Worm (Caenorhabditis elegans) whole organism, L1 larva: ENCODE measurements around the gene C25H3.3.

Experiments used
- ama-1 ChIP-seq: fragments of 150-350 bp; optimal IDR thresholded peaks from 2 replicates; lab custom pipeline; 2014
- ceh-8 ChIP-seq: fragments of 200-800 bp; sonication (Bioruptor generic); optimal IDR thresholded peaks from 2 replicates; lab custom pipeline; 2018; ENCODE audit warnings: mild to moderate bottlenecking, missing genetic modification characterization, moderate library complexity, missing compliant biosample characterization
- ces-1 ChIP-seq: fragments of 150-350 bp; optimal IDR thresholded peaks from 2 replicates; lab custom pipeline; 2014; ENCODE audit warnings: missing biosample characterization, missing genetic modification reagents, missing genetic modification characterization
- dpl-1 ChIP-seq, 3 experiments: fragments of 150-350 bp in 2 of 3; sonication (generic microtip) in 1 of 3; optimal IDR thresholded peaks; 2 replicates each; lab custom pipeline; 2014 to 2017; ENCODE audit warnings: missing biosample characterization in 3 of 3, missing genetic modification characterization in 3 of 3, missing genetic modification reagents in 3 of 3
- efl-1 ChIP-seq, 4 experiments: fragments of 150-350 bp; optimal IDR thresholded peaks in 3 of 4; peaks in 1 of 4; 1 replicate in 1 of 4; 2 replicates in 3 of 4; lab custom pipeline; 2014; ENCODE audit warnings: missing biosample characterization in 2 of 4, missing genetic modification characterization in 2 of 4, missing genetic modification reagents in 2 of 4
- elt-2 ChIP-seq: sonication (generic microtip); optimal IDR thresholded peaks from 2 replicates; lab custom pipeline; 2016; ENCODE audit warnings: missing genetic modification characterization, mild to moderate bottlenecking, inconsistent platforms, missing compliant biosample characterization, missing genetic modification reagents
- fkh-4 ChIP-seq: sonication (generic microtip); optimal IDR thresholded peaks from 2 replicates; lab custom pipeline; 2016; ENCODE audit warnings: missing compliant biosample characterization, missing genetic modification characterization, borderline replicate concordance
- grh-1 ChIP-seq: fragments of 200-800 bp; sonication (Bioruptor generic); IDR thresholded peaks from 2 replicates; pipeline ENCODE4 v1.3.6; 2022; ENCODE audit warnings: missing genetic modification reagents, missing genetic modification characterization, missing compliant biosample characterization
- hlh-4 ChIP-seq: sonication (generic microtip); optimal IDR thresholded peaks from 2 replicates; lab custom pipeline; 2016; ENCODE audit warnings: mild to moderate bottlenecking, missing genetic modification characterization, missing compliant biosample characterization
- jun-1 ChIP-seq: fragments of 150-350 bp; optimal IDR thresholded peaks from 2 replicates; lab custom pipeline; 2014; ENCODE audit warnings: missing biosample characterization, missing genetic modification reagents, missing genetic modification characterization
- lin-14 ChIP-seq: fragments of 200-800 bp; sonication (Bioruptor generic); optimal IDR thresholded peaks from 2 replicates; lab custom pipeline; 2018; ENCODE audit warnings: mild to moderate bottlenecking, missing genetic modification characterization, moderate library complexity, missing compliant biosample characterization
- lin-35 ChIP-seq, 2 experiments: fragments of 150-350 bp; optimal IDR thresholded peaks; 2 replicates each; lab custom pipeline; 2014; ENCODE audit warnings: missing biosample characterization in 2 of 2, missing genetic modification characterization in 2 of 2, missing genetic modification reagents in 2 of 2
- lin-39 ChIP-seq: fragments of 150-350 bp; optimal IDR thresholded peaks from 2 replicates; lab custom pipeline; 2014; ENCODE audit warnings: missing biosample characterization, missing genetic modification reagents, missing genetic modification characterization
- lir-3 ChIP-seq: sonication (generic microtip); optimal IDR thresholded peaks from 2 replicates; lab custom pipeline; 2016; ENCODE audit warnings: mild to moderate bottlenecking, missing genetic modification characterization, moderate library complexity, missing compliant biosample characterization; ENCODE audit not compliant: poor library complexity
- lsy-2 ChIP-seq, 2 experiments: fragments of 150-350 bp; optimal IDR thresholded peaks; 2 replicates each; lab custom pipeline; 2014; ENCODE audit warnings: missing biosample characterization in 2 of 2, missing genetic modification characterization in 2 of 2
- mdl-1 ChIP-seq, 2 experiments: fragments of 150-350 bp; optimal IDR thresholded peaks; 2 replicates each; lab custom pipeline; 2014 to 2017; ENCODE audit warnings: missing biosample characterization in 2 of 2, missing genetic modification characterization in 2 of 2, inconsistent platforms in 1 of 2
- nhr-11 ChIP-seq: fragments of 150-350 bp; optimal IDR thresholded peaks from 2 replicates; lab custom pipeline; 2014; ENCODE audit warnings: missing biosample characterization, missing genetic modification characterization
- nhr-19 ChIP-seq: fragments of 200-800 bp; sonication (Bioruptor generic); conservative IDR thresholded peaks from 2 replicates; pipeline ENCODE4 v1.3.6; 2022; ENCODE audit warnings: missing genetic modification characterization, missing compliant biosample characterization
- nhr-28 ChIP-seq: fragments of 150-350 bp; optimal IDR thresholded peaks from 2 replicates; lab custom pipeline; 2014; ENCODE audit warnings: missing biosample characterization, missing genetic modification characterization
- nhr-77 ChIP-seq: fragments of 150-350 bp; optimal IDR thresholded peaks from 2 replicates; lab custom pipeline; 2014; ENCODE audit warnings: missing biosample characterization, missing genetic modification characterization
- nhr-85 ChIP-seq: sonication (generic microtip); peaks from one replicate; lab custom pipeline; 2016; ENCODE audit warnings: missing genetic modification characterization, inconsistent platforms, missing compliant biosample characterization
- skn-1 ChIP-seq: fragments of 150-350 bp; optimal IDR thresholded peaks from 2 replicates; lab custom pipeline; 2014; ENCODE audit warnings: missing biosample characterization, missing genetic modification characterization
- snu-23 ChIP-seq: sonication (generic microtip); optimal IDR thresholded peaks from 2 replicates; lab custom pipeline; 2016; ENCODE audit warnings: missing genetic modification characterization, missing compliant biosample characterization
- unc-98 ChIP-seq: fragments of 200-800 bp; sonication (Bioruptor generic); IDR thresholded peaks from 2 replicates; pipeline ENCODE4 v1.3.6; 2022; ENCODE audit warnings: missing genetic modification characterization, missing compliant biosample characterization
- vab-15 ChIP-seq: sonication (generic microtip); optimal IDR thresholded peaks from 2 replicates; lab custom pipeline; 2017; ENCODE audit warnings: missing genotype, mild to moderate bottlenecking, missing genetic modification characterization, missing compliant biosample characterization

The C25H3.3 gene

DNA sequence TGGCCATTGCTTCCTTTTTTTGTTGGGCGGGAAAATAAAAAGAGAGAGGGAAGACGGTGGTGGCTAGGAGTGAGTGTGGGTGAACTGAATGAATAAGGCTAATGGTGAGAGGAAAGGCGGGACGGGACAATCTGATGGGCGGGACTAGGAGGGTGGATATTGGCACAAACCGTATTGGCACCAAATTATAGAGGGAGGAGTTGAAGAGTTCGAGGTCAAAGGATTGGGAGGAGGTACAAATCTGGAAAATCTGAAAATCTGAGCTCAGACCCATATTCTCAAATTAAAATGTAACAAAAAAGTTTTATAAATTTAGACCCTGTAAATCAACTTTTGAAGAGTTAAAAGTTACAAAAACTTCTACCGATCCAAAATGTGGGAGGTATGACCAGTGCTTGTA, 44.8 kb downstream of the C25H3.3 start, which contains the start of gene hlh-14:
hlh-14 (minus strand) TSS at position 101 of the 400 bp plus-strand sequence.
- TF ChIP-seq efl-1 (optimal IDR thresholded peaks at IDR 0.05; lab: Kevin White, UChicago), result no peak
- TF ChIP-seq efl-1 (GFP tag; optimal IDR thresholded peaks at IDR 0.05 in 1 of 2; lab: Kevin White, UChicago), result peak in 1 of 2 experiments; percentile 17
- no peak for TF ChIP-seq jun-1 (tag; lab: Kevin White, UChicago)
- TF ChIP-seq lir-3, result no peak

DNA sequence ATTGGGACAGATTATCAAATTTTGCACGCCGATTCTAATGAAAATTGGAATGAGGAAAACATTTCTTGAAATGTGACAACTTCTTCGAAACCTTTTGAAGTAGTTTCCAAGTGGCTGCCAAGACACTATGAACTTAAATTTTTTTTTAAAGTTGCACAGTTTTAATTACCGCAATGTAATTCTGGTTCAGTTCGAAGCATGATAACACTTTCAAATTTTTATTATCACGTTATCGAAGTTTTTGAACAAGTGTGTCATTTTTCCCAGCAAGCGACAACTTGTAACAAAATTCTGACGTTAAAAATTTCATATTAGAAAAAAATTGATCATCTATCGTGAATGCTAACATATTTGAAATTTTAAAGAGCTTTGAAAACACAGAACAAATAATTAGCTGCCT, 48.8 kb downstream of the C25H3.3 start:
- TF ChIP-seq nhr-28 (tag; lab: Kevin White, UChicago) (no peak), lin-35 (GFP tag; optimal IDR thresholded peaks at IDR 0.05; lab: Kevin White, UChicago) (no peak), snu-23 (no peak), lin-14 (GFP tag; lab: Kevin White, UChicago) (no peak), grh-1 (no peak), unc-98 (GFP tag; lab: Robert Waterston, UW) (no peak), ceh-8 (no peak), nhr-19 (GFP tag; lab: Robert Waterston, UW) (no peak), vab-15 (tag; lab: Kevin White, UChicago) (no peak), lsy-2 (tag; optimal IDR thresholded peaks at IDR 0.05; lab: Kevin White, UChicago) (no peak), nhr-77 (tag; lab: Kevin White, UChicago) (no peak), nhr-85 (tag; lab: Kevin White, UChicago) (no peak), ama-1 (lab: Kevin White, UChicago) (no peak), dpl-1 (GFP tag; optimal IDR thresholded peaks at IDR 0.05; lab: Kevin White, UChicago) (no peak), skn-1 (tag; lab: Kevin White, UChicago) (no peak), fkh-4 (tag; lab: Kevin White, UChicago) (no peak), ces-1 (no peak), nhr-11 (tag; lab: Kevin White, UChicago) (no peak), lin-39 (tag; lab: Kevin White, UChicago) (no peak), mdl-1 (tag; optimal IDR thresholded peaks at IDR 0.05; lab: Kevin White, UChicago) (no peak)
- TF ChIP-seq, all 84 proteins: peak for 0

DNA sequence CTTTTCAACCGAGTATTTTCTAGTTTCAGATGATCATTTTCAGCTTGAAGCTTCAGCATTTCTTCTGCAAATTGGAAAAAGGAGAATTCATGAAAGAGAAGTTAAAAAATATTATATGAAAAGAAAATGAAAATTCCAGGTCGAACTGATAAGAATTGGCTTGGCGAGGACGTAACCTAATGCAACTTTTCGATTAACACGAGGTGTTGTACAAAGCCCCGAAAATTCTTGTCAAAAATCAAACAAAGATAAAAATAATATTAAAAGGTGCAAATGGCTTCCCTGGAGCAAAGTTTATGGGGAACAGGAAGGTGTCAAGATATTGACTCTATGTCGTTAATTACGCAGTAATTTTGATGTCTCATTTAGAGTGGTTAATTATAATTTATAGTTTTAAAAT, 50.3 kb downstream of the C25H3.3 start:
- TF ChIP-seq hlh-4 (tag; lab: Kevin White, UChicago) (no peak), elt-2 (tag; lab: Kevin White, UChicago) (peak; percentile 91)
